2 fruit fly cellular contexts compared by ENCODE assay signal in the genomic region with DNA sequence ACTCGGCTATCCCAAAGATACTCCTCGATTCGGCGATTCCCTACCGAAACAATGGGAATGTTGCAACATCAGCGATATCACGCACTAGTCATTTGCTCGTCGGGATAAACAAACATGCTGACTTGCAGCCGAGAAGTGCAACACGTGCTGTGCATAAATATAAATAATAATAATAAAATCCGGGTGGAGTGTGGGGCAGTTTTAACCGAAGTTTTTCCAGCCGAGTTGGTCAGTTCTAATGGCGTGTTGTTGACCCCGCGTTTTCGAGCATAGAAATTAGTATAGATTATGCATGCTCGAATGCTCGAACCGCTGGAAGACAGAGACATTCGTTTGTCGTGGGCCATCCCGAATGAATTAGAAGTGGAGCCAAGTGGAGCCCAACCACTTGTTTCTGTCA.
TF ChIP-seq lines count a peak whose summit lies in the region.

No protein-coding gene starts in this region.

- TF ChIP-seq CTCF in whole organism, embryonic (GFP tag; optimal IDR thresholded peaks at IDR 0.05; lab: Kevin White, UChicago), result no peak

TF ChIP-seq in whole organism, adult, 20 proteins besides CTCF, POLR2A, EP300 and RAD21:
- TF ChIP-seq tj (GFP tag; optimal IDR thresholded peaks at IDR 0.05; lab: Kevin White, UChicago) (peak; percentile 57), CG12768 (GFP tag; optimal IDR thresholded peaks at IDR 0.05; lab: Kevin White, UChicago) (no peak), ovo (GFP tag; optimal IDR thresholded peaks at IDR 0.05; lab: Kevin White, UChicago) (no peak)

TF ChIP-seq in whole organism, embryonic, 481 proteins besides CTCF, POLR2A, EP300 and RAD21:
- TF ChIP-seq H15 (GFP tag; IDR thresholded peaks at IDR 0.05; lab: Robert Waterston, UW), result 0 out of 3 replicates have a peak, but pooled peaks have one; percentile 40
- TF ChIP-seq insv (GFP tag; optimal IDR thresholded peaks at IDR 0.05; lab: Kevin White, UChicago), result no peak
- peak in 1 of 2 experiments; percentile 37 for TF ChIP-seq Eip74EF (GFP tag; optimal IDR thresholded peaks at IDR 0.05; lab: Kevin White, UChicago)
- TF ChIP-seq kni (GFP tag; optimal IDR thresholded peaks at IDR 0.05; lab: Kevin White, UChicago), result peak; percentile 65
- TF ChIP-seq CG42726 (GFP tag; IDR thresholded peaks at IDR 0.05; lab: Robert Waterston, UW; ENCODE audit: partially characterized antibody), result no peak
- TF ChIP-seq gfzf (GFP tag; optimal IDR thresholded peaks at IDR 0.05; lab: Kevin White, UChicago), result no peak
- 0 out of 3 replicates have a peak, but pooled peaks have one; percentile 42 for TF ChIP-seq CG2199 (GFP tag; IDR thresholded peaks at IDR 0.05; lab: Robert Waterston, UW)
- peak; percentile 64; the same call in 1 of the 2 replicates for TF ChIP-seq vvl (GFP tag; IDR thresholded peaks at IDR 0.05; lab: Robert Waterston, UW)
- peak; percentile 7 for TF ChIP-seq abd-A (tag; optimal IDR thresholded peaks at IDR 0.05; lab: Kevin White, UChicago)
